Worm (Caenorhabditis elegans): Measurements from ENCODE around the gene T14G12.6.

The T14G12.6 gene

ce11 chrX:3803314-3803713, 44.1 kb upstream of the T14G12.6 start, which contains the start of gene F35A5.8 (continued):
- TF ChIP-seq pha-4 (GFP tag; IDR thresholded peaks at IDR 0.05) (no peak), pha-4 (tag; optimal IDR thresholded peaks at IDR 0.05) (peak; percentile 89), sdz-12 (GFP tag; optimal IDR thresholded peaks at IDR 0.05) (no peak), aha-1 (tag) (peak; percentile 96), mxl-3 (GFP tag; optimal IDR thresholded peaks at IDR 0.05) (peak; percentile 25), nhr-48 (tag; optimal IDR thresholded peaks at IDR 0.05) (peak; percentile 34), zfp-2 (tag; optimal IDR thresholded peaks at IDR 0.05) (no peak), lin-29 (GFP tag; IDR thresholded peaks at IDR 0.05) (no peak), nhr-28 (tag; optimal IDR thresholded peaks at IDR 0.05) (peak; percentile 58), unc-62 (GFP tag; optimal IDR thresholded peaks at IDR 0.05 in 1 of 2) (peak in 1 of 2 experiments; percentile 95), unc-62 (tag; optimal IDR thresholded peaks at IDR 0.05) (no peak), nhr-25 (tag; optimal IDR thresholded peaks at IDR 0.05; ENCODE audit: borderline replicate concordance, insufficient read depth) (no peak), lin-13 (GFP tag; optimal IDR thresholded peaks at IDR 0.05) (peak; percentile 72), ctbp-1 (GFP tag; IDR thresholded peaks at IDR 0.05) (peak; percentile 79), mes-2 (tag; optimal IDR thresholded peaks at IDR 0.05; ENCODE audit: poor library complexity, severe bottlenecking) (peak; percentile 90), spr-1 (tag; optimal IDR thresholded peaks at IDR 0.05) (peak; percentile 16), php-3 (GFP tag; IDR thresholded peaks at IDR 0.05) (no peak)

- TF ChIP-seq nhr-111 (GFP tag; optimal IDR thresholded peaks at IDR 0.05) (no peak), hmg-1.1 (GFP tag; IDR thresholded peaks at IDR 0.05) (peak; percentile 61), nhr-102 (tag; optimal IDR thresholded peaks at IDR 0.05) (no peak), zag-1 (tag; optimal IDR thresholded peaks at IDR 0.05) (no peak), madf-5 (GFP tag; IDR thresholded peaks at IDR 0.05) (no peak), aha-1 (tag) (peak; percentile 95), fkh-10 (GFP tag; optimal IDR thresholded peaks at IDR 0.05) (peak; percentile 3), nhr-6 (tag; optimal IDR thresholded peaks at IDR 0.05) (no peak), daf-8 (GFP tag; IDR thresholded peaks at IDR 0.05) (no peak), vab-7 (GFP tag; IDR thresholded peaks at IDR 0.05) (no peak), ZK546.5 (tag; optimal IDR thresholded peaks at IDR 0.05) (no peak), pha-4 (GFP tag; IDR thresholded peaks at IDR 0.05) (no peak), pha-4 (tag; optimal IDR thresholded peaks at IDR 0.05) (no peak), mep-1 (tag; optimal IDR thresholded peaks at IDR 0.05) (peak; percentile 31), mes-2 (tag; optimal IDR thresholded peaks at IDR 0.05; ENCODE audit: poor library complexity, severe bottlenecking) (no peak), nhr-77 (tag; optimal IDR thresholded peaks at IDR 0.05) (no peak), rbr-2 (tag; optimal IDR thresholded peaks at IDR 0.05) (peak; percentile 24), daf-12 (tag; optimal IDR thresholded peaks at IDR 0.05) (no peak), arid-1 (GFP tag; conservative IDR thresholded peaks at IDR 0.05) (no peak), dpl-1 (GFP tag; optimal IDR thresholded peaks at IDR 0.05) (no peak), ceh-82 (tag; optimal IDR thresholded peaks at IDR 0.05) (no peak), nhr-42 (GFP tag; IDR thresholded peaks at IDR 0.05) (no peak), nhr-237 (tag; optimal IDR thresholded peaks at IDR 0.05) (no peak), dve-1 (tag; optimal IDR thresholded peaks at IDR 0.05; ENCODE audit: insufficient read depth) (no peak), ceh-20 (GFP tag; IDR thresholded peaks at IDR 0.05) (peak; percentile 70), set-16 (GFP tag; IDR thresholded peaks at IDR 0.05) (peak; percentile 42)
Observed at ce11 chrX:3802743-3803142, 43.5 kb upstream of the T14G12.6 start.

- TF ChIP-seq fos-1 (tag; optimal IDR thresholded peaks at IDR 0.05) (no peak), set-16 (GFP tag; IDR thresholded peaks at IDR 0.05) (peak; percentile 64)
Observed at ce11 chrX:3798288-3798687, 39.0 kb upstream of the T14G12.6 start.

All from whole organism, L4 larva.